Worm (Caenorhabditis elegans): Measurements from ENCODE around the gene Y41D4A.4.
A peak's percentile ranks its signal among the peaks of the same experiment; 100 is the strongest.

Y41D4A.4 gene

ce11 chrIV:1785156-1785555 is 39.4 kb downstream of the Y41D4A.4 start:
- TF ChIP-seq ceh-48 (tag; optimal IDR thresholded peaks at IDR 0.05) = no peak
- TF ChIP-seq ceh-6 (GFP tag; optimal IDR thresholded peaks at IDR 0.05) = no peak
- TF ChIP-seq sox-4 (tag; optimal IDR thresholded peaks at IDR 0.05) = no peak
- no peak for TF ChIP-seq ceh-30 (tag; optimal IDR thresholded peaks at IDR 0.05)
- TF ChIP-seq ceh-2 (tag; optimal IDR thresholded peaks at IDR 0.05) = no peak
- no peak for TF ChIP-seq ceh-34 (tag; optimal IDR thresholded peaks at IDR 0.05)
- no peak for TF ChIP-seq unc-55 (GFP tag; optimal IDR thresholded peaks at IDR 0.05)
- TF ChIP-seq dve-1 (tag; optimal IDR thresholded peaks at IDR 0.05) = peak; percentile 100

- TF ChIP-seq hlh-13 (GFP tag; optimal IDR thresholded peaks at IDR 0.05) = no peak
- TF ChIP-seq ttx-3 (tag; optimal IDR thresholded peaks at IDR 0.05) = no peak
- no peak for TF ChIP-seq zip-5 (tag; optimal IDR thresholded peaks at IDR 0.05)
- no peak for TF ChIP-seq hlh-6 (tag; optimal IDR thresholded peaks at IDR 0.05)
- TF ChIP-seq gmeb-2 (tag; optimal IDR thresholded peaks at IDR 0.05) = no peak
- no peak for TF ChIP-seq dmd-4 (tag; optimal IDR thresholded peaks at IDR 0.05; ENCODE audit: borderline replicate concordance)
- no peak for TF ChIP-seq ref-2 (tag; optimal IDR thresholded peaks at IDR 0.05)
- TF ChIP-seq ceh-14 (tag; optimal IDR thresholded peaks at IDR 0.05) = no peak
- TF ChIP-seq hlh-30 (tag; optimal IDR thresholded peaks at IDR 0.05; ENCODE audit: insufficient read depth) = no peak
- TF ChIP-seq mec-3 (tag; optimal IDR thresholded peaks at IDR 0.05; ENCODE audit: borderline replicate concordance) = no peak
- no peak for TF ChIP-seq pha-4 (tag; optimal IDR thresholded peaks at IDR 0.05)
- no peak for TF ChIP-seq ahr-1 (tag; optimal IDR thresholded peaks at IDR 0.05)
- TF ChIP-seq elt-2 (tag; optimal IDR thresholded peaks at IDR 0.05) = no peak
- no peak for TF ChIP-seq ceh-48 (tag; optimal IDR thresholded peaks at IDR 0.05)
- no peak for TF ChIP-seq nhr-232 (tag; optimal IDR thresholded peaks at IDR 0.05)
- no peak for TF ChIP-seq madf-2 (tag; optimal IDR thresholded peaks at IDR 0.05)
- TF ChIP-seq unc-3 (GFP tag; conservative IDR thresholded peaks at IDR 0.05) = no peak
- no peak for TF ChIP-seq unc-3 (tag; optimal IDR thresholded peaks at IDR 0.05)
Measured at ce11 chrIV:1790677-1791076, 44.9 kb downstream of the Y41D4A.4 start.

ce11 chrIV:1791775-1792174 is 46.0 kb downstream of the Y41D4A.4 start:
- TF ChIP-seq rnt-1 (tag; optimal IDR thresholded peaks at IDR 0.05) (no peak), unc-3 (GFP tag; conservative IDR thresholded peaks at IDR 0.05) (no peak), unc-3 (tag; optimal IDR thresholded peaks at IDR 0.05) (no peak), fkh-10 (GFP tag; optimal IDR thresholded peaks at IDR 0.05) (no peak), pha-4 (tag; optimal IDR thresholded peaks at IDR 0.05) (no peak), Y22D7AL.16 (tag; optimal IDR thresholded peaks at IDR 0.05) (no peak), hlh-13 (GFP tag; optimal IDR thresholded peaks at IDR 0.05) (no peak), ceh-22 (tag; optimal IDR thresholded peaks at IDR 0.05) (no peak), tbx-2 (tag; optimal IDR thresholded peaks at IDR 0.05) (no peak), sox-4 (tag; optimal IDR thresholded peaks at IDR 0.05) (no peak), ceh-6 (GFP tag; optimal IDR thresholded peaks at IDR 0.05) (no peak), madf-2 (tag; optimal IDR thresholded peaks at IDR 0.05) (no peak)

All from whole organism, late embryonic.